Fruit fly (Drosophila melanogaster) whole organism, embryonic: ENCODE results near the gene LSm7.
A peak's percentile ranks its signal among the peaks of the same experiment; 100 is the strongest.

ENCODE experiments used
- Ada2b ChIP-seq: fragments of 200-800 bp; sonication (Bioruptor generic); IDR thresholded peaks from 2 replicates; pipeline ENCODE4 v1.3.6; 2022; ENCODE audit warnings: missing biosample characterization, missing genetic modification characterization
- Atf-2 ChIP-seq: fragments of 200-800 bp; sonication (Bioruptor generic); optimal IDR thresholded peaks from 2 replicates; lab custom pipeline; 2016; ENCODE audit warnings: missing biosample characterization, missing genetic modification characterization
- CG12391 ChIP-seq: fragments of 200-800 bp; sonication (Bioruptor generic); optimal IDR thresholded peaks from 3 replicates; lab custom pipeline; 2018; ENCODE audit warnings: missing biosample characterization, mild to moderate bottlenecking, missing genetic modification characterization, moderate library complexity
- CG14860 ChIP-seq: fragments of 200-800 bp; sonication (Bioruptor generic); IDR thresholded peaks from 3 replicates; pipeline ENCODE4 v1.3.6; 2022; ENCODE audit warnings: missing biosample characterization, missing genetic modification characterization; ENCODE audit not compliant: partially characterized antibody
- CG15514 ChIP-seq: fragments of 200-800 bp; sonication (Bioruptor generic); optimal IDR thresholded peaks from 3 replicates; lab custom pipeline; 2017; ENCODE audit warnings: missing biosample characterization, missing genetic modification characterization, mild to moderate bottlenecking, moderate library complexity, missing genetic modification reagents
- CG16815 ChIP-seq: fragments of 200-800 bp; sonication (Bioruptor generic); optimal IDR thresholded peaks from 3 replicates; lab custom pipeline; 2017; ENCODE audit warnings: missing biosample characterization, mild to moderate bottlenecking, missing genetic modification characterization
- CG18599 ChIP-seq: fragments of 200-800 bp; sonication (Bioruptor generic); optimal IDR thresholded peaks from 3 replicates; lab custom pipeline; 2017; ENCODE audit warnings: missing biosample characterization, missing genetic modification characterization, mild to moderate bottlenecking, moderate library complexity, missing genetic modification reagents
- CG2120 ChIP-seq: fragments of 200-800 bp; sonication (Bioruptor generic); optimal IDR thresholded peaks from 3 replicates; lab custom pipeline; 2016; ENCODE audit warnings: missing biosample characterization, missing genetic modification characterization
- CG2129 ChIP-seq: fragments of 200-800 bp; sonication (Bioruptor generic); IDR thresholded peaks from 2 replicates; pipeline ENCODE4 v1.3.6; 2022; ENCODE audit warnings: missing biosample characterization, missing genetic modification characterization; ENCODE audit not compliant: partially characterized antibody
- CG30403 ChIP-seq: fragments of 200-800 bp; sonication (Bioruptor generic); optimal IDR thresholded peaks from 3 replicates; lab custom pipeline; 2016; ENCODE audit warnings: missing biosample characterization, missing genetic modification characterization
- CG30431 ChIP-seq: fragments of 200-800 bp; sonication (Bioruptor generic); optimal IDR thresholded peaks from 2 replicates; lab custom pipeline; 2017; ENCODE audit warnings: missing biosample characterization, missing genetic modification characterization
- CG32532 ChIP-seq: fragments of 200-800 bp; sonication (Bioruptor generic); IDR thresholded peaks from 2 replicates; pipeline ENCODE4 v1.3.6; 2022; ENCODE audit warnings: missing biosample characterization, missing genetic modification characterization
- CG34376 ChIP-seq: fragments of 200-800 bp; sonication (Bioruptor generic); optimal IDR thresholded peaks from 2 replicates; lab custom pipeline; 2018; ENCODE audit warnings: missing biosample characterization, mild to moderate bottlenecking, missing genetic modification characterization
- CG3995 ChIP-seq: fragments of 200-800 bp; sonication (Bioruptor generic); optimal IDR thresholded peaks from 3 replicates; lab custom pipeline; 2016; ENCODE audit warnings: missing biosample characterization, missing genetic modification characterization
- CG4282 ChIP-seq: fragments of 200-800 bp; sonication (Bioruptor generic); optimal IDR thresholded peaks from 2 replicates; lab custom pipeline; 2016; ENCODE audit warnings: missing biosample characterization, missing genetic modification characterization
- CG43689 ChIP-seq: fragments of 200-800 bp; sonication (Bioruptor generic); IDR thresholded peaks from 2 replicates; pipeline ENCODE4 v1.3.6; 2022; ENCODE audit warnings: missing biosample characterization, missing genetic modification characterization
- CG5245 ChIP-seq: fragments of 200-800 bp; sonication (Bioruptor generic); optimal IDR thresholded peaks from 3 replicates; lab custom pipeline; 2016; ENCODE audit warnings: missing biosample characterization, missing genetic modification characterization
- CG7987 ChIP-seq: fragments of 200-800 bp; sonication (Bioruptor generic); optimal IDR thresholded peaks from 2 replicates; lab custom pipeline; 2018; ENCODE audit warnings: missing biosample characterization, mild to moderate bottlenecking, missing genetic modification characterization, moderate library complexity
- CG9817 ChIP-seq: fragments of 200-800 bp; sonication (Bioruptor generic); optimal IDR thresholded peaks from 2 replicates; lab custom pipeline; 2018; ENCODE audit warnings: missing biosample characterization, mild to moderate bottlenecking, missing genetic modification characterization, moderate library complexity
- CG9876 ChIP-seq: fragments of 200-800 bp; sonication (Bioruptor generic); optimal IDR thresholded peaks from 2 replicates; lab custom pipeline; 2016; ENCODE audit warnings: missing biosample characterization, missing genetic modification characterization
- Chrac-16 ChIP-seq: fragments of 200-800 bp; sonication (Bioruptor generic); optimal IDR thresholded peaks from 3 replicates; lab custom pipeline; 2016; ENCODE audit warnings: missing biosample characterization, missing genetic modification characterization
- Gsc ChIP-seq: fragments of 200-800 bp; sonication (Bioruptor generic); IDR thresholded peaks from 2 replicates; pipeline ENCODE4 v1.3.6; 2022; ENCODE audit warnings: missing biosample characterization, missing genetic modification characterization
- Sox100B ChIP-seq: fragments of 200-800 bp; sonication (Bioruptor generic); optimal IDR thresholded peaks from 3 replicates; lab custom pipeline; 2018; ENCODE audit warnings: missing biosample characterization, mild to moderate bottlenecking, missing genetic modification characterization
- aop ChIP-seq: fragments of 200-800 bp; sonication (Bioruptor generic); IDR thresholded peaks from 2 replicates; pipeline ENCODE4 v1.3.6; 2022; ENCODE audit warnings: missing biosample characterization, missing genetic modification characterization
- ash1 ChIP-seq: fragments of 200-800 bp; sonication (Bioruptor generic); optimal IDR thresholded peaks from 2 replicates; lab custom pipeline; 2018; ENCODE audit warnings: missing biosample characterization, mild to moderate bottlenecking, missing genetic modification characterization
- bowl ChIP-seq: fragments of 200-800 bp; sonication (Bioruptor generic); IDR thresholded peaks from 2 replicates; pipeline ENCODE4 v1.3.6; 2022; ENCODE audit warnings: missing biosample characterization, missing genetic modification characterization
- cato ChIP-seq: fragments of 200-800 bp; sonication (Bioruptor generic); optimal IDR thresholded peaks from 2 replicates; lab custom pipeline; 2016; ENCODE audit warnings: missing biosample characterization, missing genetic modification characterization, borderline replicate concordance
- cg ChIP-seq: fragments of 200-800 bp; sonication (Bioruptor generic); optimal IDR thresholded peaks from 3 replicates; lab custom pipeline; 2019; ENCODE audit warnings: missing biosample characterization, mild to moderate bottlenecking, missing genetic modification characterization, moderate library complexity
- corto ChIP-seq: fragments of 200-800 bp; sonication (Bioruptor generic); optimal IDR thresholded peaks from 2 replicates; lab custom pipeline; 2016; ENCODE audit warnings: missing biosample characterization, mild to moderate bottlenecking, missing genetic modification characterization, moderate library complexity
- disco-r ChIP-seq: fragments of 200-800 bp; sonication (Bioruptor generic); optimal IDR thresholded peaks from 2 replicates; lab custom pipeline; 2016; ENCODE audit warnings: missing biosample characterization, missing genetic modification characterization
- dpn ChIP-seq, 2 experiments: fragments of 200-800 bp; sonication (Bioruptor generic); optimal IDR thresholded peaks; 3 replicates each; lab custom pipeline; 2016; ENCODE audit warnings: missing biosample characterization in 2 of 2, missing genetic modification characterization in 2 of 2
- gfzf ChIP-seq: fragments of 200-800 bp; sonication (Bioruptor generic); optimal IDR thresholded peaks from 2 replicates; lab custom pipeline; 2016; ENCODE audit warnings: missing biosample characterization, mild to moderate bottlenecking, missing genetic modification characterization, moderate library complexity
- gsb-n ChIP-seq: fragments of 200-800 bp; sonication (Bioruptor generic); optimal IDR thresholded peaks from 3 replicates; lab custom pipeline; 2018; ENCODE audit warnings: missing biosample characterization, mild to moderate bottlenecking, missing genetic modification characterization
- h ChIP-seq: fragments of >200 bp; optimal IDR thresholded peaks from 2 replicates; lab custom pipeline; 2017
- ind ChIP-seq: fragments of 200-800 bp; sonication (Bioruptor generic); optimal IDR thresholded peaks from 3 replicates; lab custom pipeline; 2016; ENCODE audit warnings: missing biosample characterization, missing genetic modification characterization
- kni ChIP-seq: fragments of 200-800 bp; sonication (Bioruptor generic); optimal IDR thresholded peaks from 3 replicates; lab custom pipeline; 2017; ENCODE audit warnings: mild to moderate bottlenecking, missing biosample characterization, missing genetic modification reagents, missing genetic modification characterization
- lab ChIP-seq: fragments of 200-800 bp; sonication (Bioruptor generic); optimal IDR thresholded peaks from 3 replicates; lab custom pipeline; 2017; ENCODE audit warnings: missing biosample characterization, missing genetic modification characterization, mild to moderate bottlenecking, moderate library complexity, missing genetic modification reagents
- nmo ChIP-seq: fragments of 200-800 bp; sonication (Bioruptor generic); optimal IDR thresholded peaks from 2 replicates; lab custom pipeline; 2018; ENCODE audit warnings: missing biosample characterization, mild to moderate bottlenecking, missing genetic modification characterization, moderate library complexity
- nom ChIP-seq: fragments of 200-800 bp; sonication (Bioruptor generic); optimal IDR thresholded peaks from 2 replicates; lab custom pipeline; 2017; ENCODE audit warnings: missing biosample characterization, missing genetic modification characterization, mild to moderate bottlenecking, moderate library complexity, missing genetic modification reagents
- psq ChIP-seq: fragments of 200-800 bp; sonication (Bioruptor generic); optimal IDR thresholded peaks from 2 replicates; lab custom pipeline; 2017; ENCODE audit warnings: missing biosample characterization, missing genetic modification characterization
- repo ChIP-seq: fragments of 200-800 bp; sonication (Bioruptor generic); optimal IDR thresholded peaks from 2 replicates; lab custom pipeline; 2016; ENCODE audit warnings: missing biosample characterization, missing genetic modification characterization
- sens-2 ChIP-seq: fragments of 200-800 bp; sonication (Bioruptor generic); IDR thresholded peaks from 2 replicates; pipeline ENCODE4 v1.3.6; 2022; ENCODE audit warnings: missing biosample characterization, missing genetic modification characterization
- sim ChIP-seq: fragments of 200-800 bp; sonication (Bioruptor generic); IDR thresholded peaks from 2 replicates; pipeline ENCODE4 v1.3.6; 2022; ENCODE audit warnings: missing biosample characterization, missing genetic modification characterization
- slbo ChIP-seq: fragments of 200-800 bp; sonication (Bioruptor generic); IDR thresholded peaks from 2 replicates; pipeline ENCODE4 v1.3.6; 2022; ENCODE audit warnings: missing biosample characterization, missing genetic modification characterization
- stc ChIP-seq: fragments of 200-800 bp; sonication (Bioruptor generic); IDR thresholded peaks from 2 replicates; pipeline ENCODE4 v1.3.6; 2022; ENCODE audit warnings: missing biosample characterization, missing genetic modification characterization
- tll ChIP-seq, 2 experiments: fragments of 200-800 bp in 1 of 2; fragments of >200 bp in 1 of 2; sonication (Bioruptor generic) in 1 of 2; optimal IDR thresholded peaks; 2 replicates each; lab custom pipeline; 2017 to 2019; ENCODE audit warnings: missing biosample characterization in 2 of 2, missing genetic modification characterization in 2 of 2, mild to moderate bottlenecking in 1 of 2, moderate library complexity in 1 of 2
- trh ChIP-seq: fragments of 200-800 bp; sonication (Bioruptor generic); optimal IDR thresholded peaks from 2 replicates; lab custom pipeline; 2016; ENCODE audit warnings: missing biosample characterization, missing genetic modification characterization
- wdn ChIP-seq: fragments of 200-800 bp; sonication (Bioruptor generic); IDR thresholded peaks from 2 replicates; pipeline ENCODE4 v1.3.6; 2022; ENCODE audit warnings: missing biosample characterization, missing genetic modification characterization

Gene LSm7

dm6 chr2L:16720707-16721700 is 21.9 kb downstream of the LSm7 start (continued):
- TF ChIP-seq bowl (GFP tag; lab: Robert Waterston, UW), result peak; percentile 91
- peak; percentile 87 for TF ChIP-seq CG9817 (tag; lab: Kevin White, UChicago)
- peak; percentile 20 for TF ChIP-seq CG34376
- peak; percentile 91 for TF ChIP-seq Sox100B
- TF ChIP-seq psq, result peak; percentile 61
- no peak; the same call in none of the 2 replicates for TF ChIP-seq Gsc (GFP tag; lab: Robert Waterston, UW)
- TF ChIP-seq Chrac-16 (GFP tag; lab: Kevin White, UChicago), result peak; percentile 84
- peak; percentile 95 for TF ChIP-seq nmo
- TF ChIP-seq gfzf, result no peak
- peak in 1 of 2 experiments; percentile 64 for TF ChIP-seq tll (GFP tag; optimal IDR thresholded peaks at IDR 0.05; lab: Kevin White, UChicago)
- TF ChIP-seq slbo (GFP tag; lab: Robert Waterston, UW), result peak; percentile 95
- no peak for TF ChIP-seq h
- TF ChIP-seq dpn (GFP tag; optimal IDR thresholded peaks at IDR 0.05; lab: Kevin White, UChicago), result peak; percentile 69 to 87
- TF ChIP-seq lab, result peak; percentile 95
- TF ChIP-seq repo (GFP tag; lab: Kevin White, UChicago), result peak; percentile 49
- peak; percentile 48; the same call in 1 of the 2 replicates for TF ChIP-seq CG43689
- TF ChIP-seq corto (GFP tag; lab: Kevin White, UChicago), result peak; percentile 94
- TF ChIP-seq cg (GFP tag; lab: Kevin White, UChicago), result peak; percentile 57
- TF ChIP-seq CG4282, result peak; percentile 17
- peak; percentile 87 for TF ChIP-seq nom (GFP tag; lab: Kevin White, UChicago)
- peak; percentile 81 for TF ChIP-seq Atf-2 (GFP tag; lab: Kevin White, UChicago)
- TF ChIP-seq CG5245 (GFP tag; lab: Kevin White, UChicago), result peak; percentile 91
- TF ChIP-seq stc (GFP tag; lab: Robert Waterston, UW), result peak; percentile 97
- TF ChIP-seq wdn (GFP tag; lab: Robert Waterston, UW), result peak; percentile 85
- TF ChIP-seq CG12391, result peak; percentile 90
- TF ChIP-seq ind (GFP tag; lab: Kevin White, UChicago), result peak; percentile 95
- TF ChIP-seq disco-r (GFP tag; lab: Kevin White, UChicago), result peak; percentile 71
- TF ChIP-seq sens-2 (GFP tag; lab: Robert Waterston, UW), result peak; percentile 94
- TF ChIP-seq Ada2b (GFP tag; lab: Robert Waterston, UW), result peak; percentile 87
- TF ChIP-seq CG7987, result peak; percentile 90
- peak; percentile 51 for TF ChIP-seq CG16815
- no peak for TF ChIP-seq CG14860 (GFP tag; lab: Robert Waterston, UW)
- peak; percentile 74 for TF ChIP-seq trh (GFP tag; lab: Kevin White, UChicago)
- peak; percentile 94 for TF ChIP-seq CG30403 (GFP tag; lab: Kevin White, UChicago)
- TF ChIP-seq CG32532 (GFP tag; lab: Robert Waterston, UW), result peak; percentile 95
- no peak for TF ChIP-seq kni (GFP tag; lab: Kevin White, UChicago)
- peak; percentile 83 for TF ChIP-seq aop (GFP tag; lab: Robert Waterston, UW)
- TF ChIP-seq sim, result peak; percentile 94
- TF ChIP-seq CG9876, result no peak
- TF ChIP-seq CG15514 (GFP tag; lab: Kevin White, UChicago), result peak; percentile 79
- TF ChIP-seq cato (GFP tag; lab: Kevin White, UChicago), result peak; percentile 79
- TF ChIP-seq CG30431 (GFP tag; lab: Kevin White, UChicago), result peak; percentile 80
- peak; percentile 92 for TF ChIP-seq CG18599 (GFP tag; lab: Kevin White, UChicago)
- TF ChIP-seq CG2129, result no peak
- peak; percentile 88 for TF ChIP-seq gsb-n (tag; lab: Kevin White, UChicago)
- TF ChIP-seq CG2120 (GFP tag; lab: Kevin White, UChicago), result peak; percentile 83
- TF ChIP-seq ash1 (GFP tag; lab: Kevin White, UChicago), result peak; percentile 65
- peak; percentile 59 for TF ChIP-seq CG3995
